Fruit fly (Drosophila melanogaster): Measurements from ENCODE around the gene CG3062.
A peak's percentile ranks its signal among the peaks of the same experiment; 100 is the strongest.

DNA sequence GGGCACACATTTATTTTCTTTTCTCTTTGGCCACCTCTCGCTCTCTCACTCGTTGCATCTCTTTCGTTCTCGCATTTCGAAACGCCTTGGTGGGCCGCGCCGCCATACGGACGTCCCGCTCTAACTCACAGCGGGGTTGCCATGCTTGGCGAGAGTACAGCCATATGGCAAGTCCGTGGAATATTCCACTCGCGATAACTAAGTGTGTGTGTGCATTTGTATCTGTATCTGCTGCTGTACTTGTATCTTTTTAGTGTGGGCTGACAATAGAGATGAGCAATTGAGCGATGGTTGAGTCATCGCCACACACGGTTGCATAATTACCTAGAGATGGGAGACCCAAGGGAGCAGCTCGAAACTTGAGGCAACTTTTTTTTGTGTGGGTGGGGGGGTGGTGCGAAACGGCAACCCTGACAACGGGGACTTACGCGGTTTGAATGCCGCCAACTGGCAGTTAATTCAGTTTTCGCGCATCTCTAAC, 39.8 kb upstream of the CG3062 start:
- TF ChIP-seq Lpt (GFP tag; optimal IDR thresholded peaks at IDR 0.05), result peak; percentile 63
- TF ChIP-seq CG8319 (GFP tag; optimal IDR thresholded peaks at IDR 0.05), result peak; percentile 73
- TF ChIP-seq Hr39 (GFP tag; optimal IDR thresholded peaks at IDR 0.05), result peak; percentile 88
- peak; percentile 78 for TF ChIP-seq Sox15 (GFP tag; optimal IDR thresholded peaks at IDR 0.05)

Data from whole organism, prepupa.